Worm (Caenorhabditis elegans): Measurements from ENCODE around the gene glb-34.

DNA sequence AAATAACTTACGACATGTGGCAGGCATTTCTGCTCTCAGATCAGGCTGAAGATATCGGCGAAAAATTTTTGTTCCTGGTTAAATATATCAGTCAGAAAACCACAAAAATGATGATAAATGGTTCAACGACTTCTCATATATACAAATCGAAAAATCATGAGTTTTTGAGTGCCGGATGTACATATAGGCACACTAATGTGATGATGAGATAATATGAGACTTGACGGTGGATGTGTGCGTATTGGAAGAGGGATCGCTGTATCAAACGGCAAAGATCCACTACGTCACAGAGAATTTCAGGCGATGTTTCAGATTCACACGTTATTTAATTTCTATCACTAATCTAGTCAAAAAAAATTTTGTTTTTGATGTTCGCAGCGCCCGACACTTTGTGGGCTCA lies at the start of gene glb-34:
- TF ChIP-seq ztf-11 (tag; optimal IDR thresholded peaks at IDR 0.05) (no peak), elt-3 (tag; optimal IDR thresholded peaks at IDR 0.05) (no peak), ceh-39 (tag; optimal IDR thresholded peaks at IDR 0.05) (no peak), nhr-2 (tag; optimal IDR thresholded peaks at IDR 0.05) (no peak)
